Fruit fly (Drosophila melanogaster): Measurements from ENCODE around the gene ko.

DNA sequence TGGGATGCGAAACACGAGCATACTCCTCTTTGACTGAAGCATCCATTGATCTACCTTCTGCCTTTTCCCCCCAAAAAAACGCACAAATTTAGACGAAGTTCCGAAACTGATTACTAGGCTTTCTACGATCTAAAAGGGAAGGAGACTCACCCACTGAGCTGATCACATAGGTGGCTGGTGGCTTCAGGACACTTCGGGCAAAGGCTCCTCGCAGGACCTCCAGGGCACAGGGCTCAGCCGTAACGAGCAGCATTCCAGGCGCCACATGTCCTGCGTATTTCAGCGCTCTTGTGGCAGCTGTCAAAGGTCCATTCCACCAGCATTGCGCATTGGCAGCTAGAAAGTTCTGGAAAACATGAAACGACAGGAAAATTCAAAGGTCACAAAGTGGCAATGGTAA lies 42.1 kb downstream of the ko start, which contains the start of gene CG33285:
- TF ChIP-seq CG8478 (optimal IDR thresholded peaks at IDR 0.05) (no peak), CTCF (optimal IDR thresholded peaks at IDR 0.05) (no peak)
